Fruit fly (Drosophila melanogaster): ENCODE measurements around the gene Dys.
A peak's percentile ranks its signal among the peaks of the same experiment; 100 is the strongest.

The Dys gene

DNA sequence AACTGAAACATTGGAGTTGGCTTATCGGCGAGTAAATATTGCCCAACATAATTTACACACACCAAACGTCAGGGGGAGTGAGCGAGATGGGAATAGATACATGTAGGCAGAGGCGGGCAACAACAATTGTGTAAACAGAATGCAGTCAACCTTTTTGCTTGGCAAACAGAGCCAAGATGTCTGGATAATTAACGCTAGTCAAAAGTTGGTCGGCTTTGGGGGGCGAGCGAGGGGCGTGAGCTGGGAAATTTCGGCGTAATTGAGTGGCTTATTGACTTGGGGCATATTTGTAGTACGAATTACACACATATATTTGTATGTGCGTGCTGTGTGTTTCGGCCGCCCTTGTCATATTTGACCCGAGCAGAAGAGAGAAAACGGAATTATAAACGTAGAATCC lies 123.9 kb downstream of the Dys start (continued):
- TF ChIP-seq CG10209 (GFP tag; optimal IDR thresholded peaks at IDR 0.05) (peak; percentile 92), CrebB (tag; optimal IDR thresholded peaks at IDR 0.05) (peak; percentile 93), pnt (GFP tag; optimal IDR thresholded peaks at IDR 0.05) (peak; percentile 78), CG7786 (GFP tag; optimal IDR thresholded peaks at IDR 0.05) (peak; percentile 49), NfI (GFP tag; optimal IDR thresholded peaks at IDR 0.05) (peak; percentile 71), Oli (tag; optimal IDR thresholded peaks at IDR 0.05) (peak; percentile 68), Bgb (GFP tag; IDR thresholded peaks at IDR 0.05; ENCODE audit: partially characterized antibody) (no peak), CG6813 (GFP tag; optimal IDR thresholded peaks at IDR 0.05) (peak; percentile 96), mirr (GFP tag; optimal IDR thresholded peaks at IDR 0.05) (peak; percentile 84), zen2 (GFP tag; IDR thresholded peaks at IDR 0.05; ENCODE audit: partially characterized antibody) (no peak), pum (GFP tag; optimal IDR thresholded peaks at IDR 0.05) (peak; percentile 51), fd64A (GFP tag; optimal IDR thresholded peaks at IDR 0.05) (peak; percentile 97), CG13624 (GFP tag; optimal IDR thresholded peaks at IDR 0.05) (peak; percentile 30), CG9876 (GFP tag; optimal IDR thresholded peaks at IDR 0.05) (peak; percentile 56), Max (GFP tag; optimal IDR thresholded peaks at IDR 0.05) (peak; percentile 76), Lpt (GFP tag; optimal IDR thresholded peaks at IDR 0.05) (no peak), shn (GFP tag; optimal IDR thresholded peaks at IDR 0.05) (peak; percentile 80), CG10959 (GFP tag; IDR thresholded peaks at IDR 0.05) (peak; percentile 70), CG10565 (GFP tag; optimal IDR thresholded peaks at IDR 0.05) (peak; percentile 61), ase (GFP tag; IDR thresholded peaks at IDR 0.05) (0 out of 3 replicates have a peak, but pooled peaks have one; percentile 14), lbe (GFP tag; optimal IDR thresholded peaks at IDR 0.05) (no peak), Camta (GFP tag; optimal IDR thresholded peaks at IDR 0.05) (peak; percentile 83), E2f1 (GFP tag; IDR thresholded peaks at IDR 0.05) (peak; percentile 52; the same call in 1 of the 2 replicates), CG4820 (GFP tag; optimal IDR thresholded peaks at IDR 0.05) (peak; percentile 68), tll (GFP tag; optimal IDR thresholded peaks at IDR 0.05) (peak in 1 of 2 experiments; percentile 87), CG30403 (GFP tag; optimal IDR thresholded peaks at IDR 0.05) (peak; percentile 30), Aef1 (GFP tag; IDR thresholded peaks at IDR 0.05) (no peak), CG11456 (GFP tag; IDR thresholded peaks at IDR 0.05) (peak; percentile 65; the same call in 2 of the 3 replicates), CG7987 (GFP tag; optimal IDR thresholded peaks at IDR 0.05) (peak; percentile 96), CG11695 (GFP tag; IDR thresholded peaks at IDR 0.05) (peak; percentile 60; the same call in 2 of the 3 replicates), CG31365 (tag; optimal IDR thresholded peaks at IDR 0.05) (peak; percentile 78), dm (GFP tag; optimal IDR thresholded peaks at IDR 0.05) (peak; percentile 53), fru (optimal IDR thresholded peaks at IDR 0.05) (no peak), hkb (optimal IDR thresholded peaks at IDR 0.05) (no peak), hkb (GFP tag; IDR thresholded peaks at IDR 0.05) (peak; percentile 83), HHEX (GFP tag; optimal IDR thresholded peaks at IDR 0.05) (peak; percentile 91), D19B (GFP tag; optimal IDR thresholded peaks at IDR 0.05) (peak; percentile 26), CG1792 (GFP tag; optimal IDR thresholded peaks at IDR 0.05) (peak; percentile 82), YL-1 (GFP tag; optimal IDR thresholded peaks at IDR 0.05) (peak; percentile 93), CG5180 (GFP tag; optimal IDR thresholded peaks at IDR 0.05) (peak; percentile 85), ttk (GFP tag; IDR thresholded peaks at IDR 0.05) (peak; percentile 27; the same call in 1 of the 2 replicates), CG8290 (GFP tag; optimal IDR thresholded peaks at IDR 0.05) (peak; percentile 87), CG8290 (tag; optimal IDR thresholded peaks at IDR 0.05) (peak; percentile 86 to 94), hb (GFP tag; IDR thresholded peaks at IDR 0.05; ENCODE audit: partially characterized antibody) (no peak), Dad (GFP tag; optimal IDR thresholded peaks at IDR 0.05) (peak; percentile 78), Opbp (GFP tag; IDR thresholded peaks at IDR 0.05; ENCODE audit: partially characterized antibody) (no peak), PHDP (tag; optimal IDR thresholded peaks at IDR 0.05) (peak; percentile 85), gce (GFP tag; IDR thresholded peaks at IDR 0.05) (peak; percentile 85), nerfin-1 (tag; optimal IDR thresholded peaks at IDR 0.05) (peak; percentile 89), CG7963 (GFP tag; IDR thresholded peaks at IDR 0.05; ENCODE audit: partially characterized antibody) (no peak), unpg (GFP tag; optimal IDR thresholded peaks at IDR 0.05) (peak; percentile 86)
